Worm (Caenorhabditis elegans): Measurements from ENCODE around the gene mec-9.

ce11 chrV:9916665-9917064, 1.7 kb upstream of the mec-9 start, which contains the start of gene C50H2.4:
- TF ChIP-seq ama-1 (optimal IDR thresholded peaks at IDR 0.05), result no peak
- no peak for TF ChIP-seq B0310.2 (tag; optimal IDR thresholded peaks at IDR 0.05)
- no peak for TF ChIP-seq ceh-36 (tag; optimal IDR thresholded peaks at IDR 0.05)
- TF ChIP-seq tbx-11 (GFP tag; IDR thresholded peaks at IDR 0.05), result no peak
- TF ChIP-seq ceh-13 (GFP tag; optimal IDR thresholded peaks at IDR 0.05), result no peak
- TF ChIP-seq F13C5.2 (tag; optimal IDR thresholded peaks at IDR 0.05), result no peak

Data from whole organism, early embryonic.